Fruit fly (Drosophila melanogaster): Measurements from ENCODE around the gene CG4998.

Gene CG4998

dm6 chr3L:16289067-16289466 is 49.7 kb upstream of the CG4998 start (continued):
- TF ChIP-seq CG12659 (GFP tag; optimal IDR thresholded peaks at IDR 0.05): peak; percentile 19
- no peak for TF ChIP-seq pan (optimal IDR thresholded peaks at IDR 0.05)
- TF ChIP-seq pan (GFP tag; optimal IDR thresholded peaks at IDR 0.05 in 1 of 2, IDR thresholded peaks at IDR 0.05 in 1 of 2): peak in 1 of 2 experiments; percentile 37
- 0 out of 2 replicates have a peak, but pooled peaks have one; percentile 9 for TF ChIP-seq CG10321 (GFP tag; IDR thresholded peaks at IDR 0.05)
- TF ChIP-seq hkb (optimal IDR thresholded peaks at IDR 0.05): no peak
- peak; percentile 66 for TF ChIP-seq hkb (GFP tag; IDR thresholded peaks at IDR 0.05)
- peak; percentile 19 for TF ChIP-seq lab (GFP tag; optimal IDR thresholded peaks at IDR 0.05)
- 0 out of 4 replicates have a peak, but pooled peaks have one; percentile 13 for TF ChIP-seq Gug (GFP tag; IDR thresholded peaks at IDR 0.05)
- peak; percentile 65 for TF ChIP-seq gem (tag; optimal IDR thresholded peaks at IDR 0.05)
- 0 out of 2 replicates have a peak, but pooled peaks have one; percentile 28 for TF ChIP-seq ranshi (GFP tag; IDR thresholded peaks at IDR 0.05)
- TF ChIP-seq ttk (GFP tag; IDR thresholded peaks at IDR 0.05): 0 out of 2 replicates have a peak, but pooled peaks have one; percentile 11
- peak; percentile 25 for TF ChIP-seq CG9437 (GFP tag; optimal IDR thresholded peaks at IDR 0.05)
- peak; percentile 59 for TF ChIP-seq unpg (GFP tag; optimal IDR thresholded peaks at IDR 0.05)
- peak; percentile 2 for TF ChIP-seq CG10654 (GFP tag; optimal IDR thresholded peaks at IDR 0.05)
- TF ChIP-seq esg (GFP tag; conservative IDR thresholded peaks at IDR 0.05): peak; percentile 64; the same call in 1 of the 2 replicates
- TF ChIP-seq fd3F (GFP tag; optimal IDR thresholded peaks at IDR 0.05): peak; percentile 36
- peak; percentile 3 for TF ChIP-seq CG12155 (GFP tag; optimal IDR thresholded peaks at IDR 0.05)
- TF ChIP-seq TFAM (GFP tag; optimal IDR thresholded peaks at IDR 0.05): no peak
- TF ChIP-seq CG14441 (GFP tag; IDR thresholded peaks at IDR 0.05): peak; percentile 33; the same call in 1 of the 2 replicates
- TF ChIP-seq CG4424 (GFP tag; optimal IDR thresholded peaks at IDR 0.05): peak; percentile 38
- TF ChIP-seq dmrt11E (tag; optimal IDR thresholded peaks at IDR 0.05): no peak
- TF ChIP-seq jing (GFP tag; optimal IDR thresholded peaks at IDR 0.05): no peak
- TF ChIP-seq Sry-δ (GFP tag; optimal IDR thresholded peaks at IDR 0.05): no peak
- TF ChIP-seq otp (GFP tag; IDR thresholded peaks at IDR 0.05): no peak
- TF ChIP-seq dpn (GFP tag; optimal IDR thresholded peaks at IDR 0.05): peak in 1 of 2 experiments; percentile 38
- TF ChIP-seq CG12744 (GFP tag; optimal IDR thresholded peaks at IDR 0.05): no peak
- TF ChIP-seq Nf-YB (GFP tag; optimal IDR thresholded peaks at IDR 0.05): no peak
- TF ChIP-seq Meics (GFP tag; optimal IDR thresholded peaks at IDR 0.05): peak; percentile 39
- TF ChIP-seq CG32772 (GFP tag; IDR thresholded peaks at IDR 0.05): 0 out of 2 replicates have a peak, but pooled peaks have one; percentile 25
- no peak for TF ChIP-seq CG11093 (GFP tag; IDR thresholded peaks at IDR 0.05)
- TF ChIP-seq CG13775 (GFP tag; optimal IDR thresholded peaks at IDR 0.05): peak; percentile 11
- no peak for TF ChIP-seq CG15073 (GFP tag; optimal IDR thresholded peaks at IDR 0.05)
- TF ChIP-seq CG6854 (GFP tag; optimal IDR thresholded peaks at IDR 0.05): no peak
- TF ChIP-seq seq (GFP tag; IDR thresholded peaks at IDR 0.05): peak; percentile 73
- 0 out of 2 replicates have a peak, but pooled peaks have one; percentile 43 for TF ChIP-seq Ptx1 (GFP tag; IDR thresholded peaks at IDR 0.05)
- TF ChIP-seq H15 (GFP tag; IDR thresholded peaks at IDR 0.05): peak; percentile 53; the same call in 1 of the 3 replicates
- no peak for TF ChIP-seq prd (optimal IDR thresholded peaks at IDR 0.05)
- peak; percentile 38; the same call in 1 of the 3 replicates for TF ChIP-seq prd (GFP tag; IDR thresholded peaks at IDR 0.05)
- peak; percentile 13 for TF ChIP-seq CG17385 (GFP tag; optimal IDR thresholded peaks at IDR 0.05)
- TF ChIP-seq CG15269 (tag; optimal IDR thresholded peaks at IDR 0.05): peak; percentile 67
- TF ChIP-seq CG7839 (tag; optimal IDR thresholded peaks at IDR 0.05): peak; percentile 39
- peak; percentile 58; the same call in 2 of the 3 replicates for TF ChIP-seq so (GFP tag; IDR thresholded peaks at IDR 0.05)
- TF ChIP-seq Xbp1 (GFP tag; optimal IDR thresholded peaks at IDR 0.05): peak; percentile 56
- peak; percentile 41 for TF ChIP-seq CG13424 (tag; optimal IDR thresholded peaks at IDR 0.05)
- TF ChIP-seq B-H1 (GFP tag; IDR thresholded peaks at IDR 0.05): 0 out of 3 replicates have a peak, but pooled peaks have one; percentile 16
- TF ChIP-seq gsb-n (tag; optimal IDR thresholded peaks at IDR 0.05): no peak
- no peak for TF ChIP-seq zfh1 (GFP tag; IDR thresholded peaks at IDR 0.05)
- peak; percentile 23 for TF ChIP-seq CG10209 (GFP tag; optimal IDR thresholded peaks at IDR 0.05)
- peak; percentile 31 for TF ChIP-seq az2 (GFP tag; optimal IDR thresholded peaks at IDR 0.05)
- TF ChIP-seq CG32767 (GFP tag; IDR thresholded peaks at IDR 0.05): peak; percentile 46; the same call in 1 of the 2 replicates
- TF ChIP-seq CG34422 (GFP tag; IDR thresholded peaks at IDR 0.05): peak; percentile 50; the same call in 1 of the 3 replicates
